Worm (Caenorhabditis elegans): ENCODE data around the gene srw-43.
"Not testable (repeated sequence)": the region's sequence is repeated elsewhere in the genome, so short reads cannot be mapped to it uniquely, and the experiment has no call there.

Gene srw-43

ce11 chrV:16648317-16649018, 37.4 kb upstream of the srw-43 start, which contains the start of gene W06G6.20 (continued):
- no peak for TF ChIP-seq ceh-82 (tag; optimal IDR thresholded peaks at IDR 0.05)
- TF ChIP-seq madf-5 (GFP tag; IDR thresholded peaks at IDR 0.05) = 0 out of 4 replicates have a peak, but pooled peaks have one; percentile 7 to 9
- no peak for TF ChIP-seq T20F7.1 (GFP tag; optimal IDR thresholded peaks at IDR 0.05)
- no peak for TF ChIP-seq pqm-1 (tag; optimal IDR thresholded peaks at IDR 0.05)
- peak in 1 of 2 experiments; percentile 63 for TF ChIP-seq daf-16 (GFP tag; optimal IDR thresholded peaks at IDR 0.05)
- TF ChIP-seq daf-16 (tag; optimal IDR thresholded peaks at IDR 0.05) = peak; percentile 31
- 0 out of 2 replicates have a peak, but pooled peaks have one; percentile 16 for TF ChIP-seq mdt-29 (GFP tag; IDR thresholded peaks at IDR 0.05)
- TF ChIP-seq Y48G9A.11 (GFP tag; IDR thresholded peaks at IDR 0.05) = 0 out of 2 replicates have a peak, but pooled peaks have one; percentile 10

- TF ChIP-seq dve-1 (tag; optimal IDR thresholded peaks at IDR 0.05; ENCODE audit: insufficient read depth); nhr-25 (tag; optimal IDR thresholded peaks at IDR 0.05; ENCODE audit: borderline replicate concordance, insufficient read depth); ceh-20 (GFP tag; IDR thresholded peaks at IDR 0.05): not testable (repeated sequence)
These were observed 36.6 kb upstream of the srw-43 start, which contains the start of gene W06G6.11 for ce11 chrV:16649200-16649599. TSS of gene W06G6.11 (minus strand) at chrV:16649300.

- TF ChIP-seq F10B5.3 (tag; optimal IDR thresholded peaks at IDR 0.05); daf-16 (GFP tag; optimal IDR thresholded peaks at IDR 0.05); daf-16 (tag; optimal IDR thresholded peaks at IDR 0.05); madf-5 (GFP tag; IDR thresholded peaks at IDR 0.05): not testable (repeated sequence)
These were observed 31.6 kb upstream of the srw-43 start, which contains the start of gene W06G6.15 for ce11 chrV:16654242-16654641. TSS of gene W06G6.15 (plus strand) at chrV:16654542.

- TF ChIP-seq nhr-102 (tag; optimal IDR thresholded peaks at IDR 0.05); ZK337.2 (GFP tag; IDR thresholded peaks at IDR 0.05); F10B5.3 (tag; optimal IDR thresholded peaks at IDR 0.05): not testable (repeated sequence)
These were observed 25.0 kb upstream of the srw-43 start, which contains the start of gene Y70C5B.2 for ce11 chrV:16660816-16661215. TSS of gene Y70C5B.2 (minus strand) at chrV:16660916.

ce11 chrV:16666647-16667046, 19.2 kb upstream of the srw-43 start, which contains the start of gene F14F8.14:
TSS of gene F14F8.14 (minus strand) at chrV:16666747.
- TF ChIP-seq ztf-11 (tag; optimal IDR thresholded peaks at IDR 0.05) = no peak
- no peak for TF ChIP-seq ceh-20 (GFP tag; IDR thresholded peaks at IDR 0.05)
- no peak for TF ChIP-seq arid-1 (GFP tag; conservative IDR thresholded peaks at IDR 0.05)
- no peak for TF ChIP-seq Y75B8A.6 (GFP tag; IDR thresholded peaks at IDR 0.05)
- TF ChIP-seq dmd-9 (GFP tag; IDR thresholded peaks at IDR 0.05) = no peak
- no peak for TF ChIP-seq nhr-25 (tag; optimal IDR thresholded peaks at IDR 0.05; ENCODE audit: borderline replicate concordance, insufficient read depth)
- TF ChIP-seq egl-27 (tag; optimal IDR thresholded peaks at IDR 0.05) = no peak
- no peak for TF ChIP-seq lin-38 (GFP tag; IDR thresholded peaks at IDR 0.05)
- no peak for TF ChIP-seq dpl-1 (GFP tag; optimal IDR thresholded peaks at IDR 0.05)
- TF ChIP-seq F37D6.2 (tag; optimal IDR thresholded peaks at IDR 0.05) = no peak
- TF ChIP-seq snpc-4 (tag; optimal IDR thresholded peaks at IDR 0.05) = no peak
- no peak for TF ChIP-seq daf-12 (tag; optimal IDR thresholded peaks at IDR 0.05)
- no peak for TF ChIP-seq unc-39 (tag; optimal IDR thresholded peaks at IDR 0.05)

- no peak for TF ChIP-seq ZK546.5 (tag; optimal IDR thresholded peaks at IDR 0.05)
- TF ChIP-seq egl-43 (GFP tag; IDR thresholded peaks at IDR 0.05) = no peak
- TF ChIP-seq zag-1 (tag; optimal IDR thresholded peaks at IDR 0.05) = no peak
- no peak for TF ChIP-seq R02D3.7 (tag; optimal IDR thresholded peaks at IDR 0.05)
- no peak for TF ChIP-seq madf-9 (GFP tag; conservative IDR thresholded peaks at IDR 0.05)
- TF ChIP-seq ztf-7 (tag; optimal IDR thresholded peaks at IDR 0.05) = no peak
- TF ChIP-seq ceh-44 (GFP tag; IDR thresholded peaks at IDR 0.05) = no peak
- TF ChIP-seq unc-130 (GFP tag; optimal IDR thresholded peaks at IDR 0.05) = no peak
- no peak for TF ChIP-seq Y5F2A.4 (GFP tag; optimal IDR thresholded peaks at IDR 0.05)
These were observed 17.4 kb upstream of the srw-43 start, which contains the start of gene F14F8.9 for ce11 chrV:16668473-16668872. TSS of gene F14F8.9 (minus strand) at chrV:16668573.
